Fruit fly (Drosophila melanogaster): ENCODE measurements around the gene Grx1.

The Grx1 gene

DNA sequence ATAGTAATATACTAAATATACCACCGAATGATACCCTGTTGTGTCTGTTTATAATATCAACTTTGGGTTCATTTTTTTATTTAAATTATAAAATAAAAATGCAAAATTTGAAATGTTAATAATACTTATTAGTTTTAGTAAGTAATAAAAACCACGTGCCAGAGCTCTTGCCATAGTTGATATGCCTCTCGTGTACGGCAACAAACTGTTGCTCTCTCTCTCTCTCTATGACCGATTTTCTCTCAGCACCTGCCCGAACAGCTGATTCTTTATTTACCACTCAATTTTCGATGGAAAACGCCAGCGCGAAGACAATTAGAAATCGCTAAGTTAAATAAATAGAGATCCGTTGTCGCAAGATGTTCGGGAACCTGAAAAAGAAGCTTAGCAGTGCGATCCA is 1.5 kb upstream of the Grx1 start, which contains the start of gene Dysb (continued):
- TF ChIP-seq fru (optimal IDR thresholded peaks at IDR 0.05) (no peak), HLH4C (GFP tag; IDR thresholded peaks at IDR 0.05; ENCODE audit: partially characterized antibody) (no peak), jigr1 (GFP tag; IDR thresholded peaks at IDR 0.05) (peak; percentile 12; the same call in 1 of the 3 replicates), vnd (GFP tag; IDR thresholded peaks at IDR 0.05; ENCODE audit: partially characterized antibody) (no peak), CG7357 (GFP tag; IDR thresholded peaks at IDR 0.05) (peak; percentile 60; the same call in 1 of the 3 replicates), lov (optimal IDR thresholded peaks at IDR 0.05) (no peak), lov (GFP tag; IDR thresholded peaks at IDR 0.05) (peak; percentile 83), CG32772 (GFP tag; IDR thresholded peaks at IDR 0.05) (peak; percentile 86), CG18619 (GFP tag; optimal IDR thresholded peaks at IDR 0.05) (peak; percentile 84), CG7372 (GFP tag; IDR thresholded peaks at IDR 0.05) (peak; percentile 83), tgo (GFP tag; IDR thresholded peaks at IDR 0.05) (peak; percentile 91), CG10209 (GFP tag; optimal IDR thresholded peaks at IDR 0.05) (peak; percentile 88), nerfin-2 (GFP tag; IDR thresholded peaks at IDR 0.05; ENCODE audit: partially characterized antibody) (no peak), Tbp (GFP tag; optimal IDR thresholded peaks at IDR 0.05) (no peak), gsb-n (tag; optimal IDR thresholded peaks at IDR 0.05) (peak; percentile 88), ab (GFP tag; optimal IDR thresholded peaks at IDR 0.05) (peak; percentile 50), ato (GFP tag; IDR thresholded peaks at IDR 0.05; ENCODE audit: partially characterized antibody) (no peak), gce (GFP tag; IDR thresholded peaks at IDR 0.05) (peak; percentile 90), CG6654 (GFP tag; optimal IDR thresholded peaks at IDR 0.05) (peak; percentile 38), Atf6 (GFP tag; IDR thresholded peaks at IDR 0.05) (peak; percentile 93), caup (GFP tag; optimal IDR thresholded peaks at IDR 0.05; ENCODE audit: severe bottlenecking) (peak; percentile 88), Hr3 (GFP tag; optimal IDR thresholded peaks at IDR 0.05) (peak; percentile 83), Asciz (GFP tag; optimal IDR thresholded peaks at IDR 0.05) (peak; percentile 91), CG9876 (GFP tag; optimal IDR thresholded peaks at IDR 0.05) (no peak), Hsf (GFP tag; optimal IDR thresholded peaks at IDR 0.05) (peak; percentile 72), Gsc (GFP tag; IDR thresholded peaks at IDR 0.05) (no peak), CG3838 (GFP tag; optimal IDR thresholded peaks at IDR 0.05) (peak; percentile 4), CG6813 (GFP tag; optimal IDR thresholded peaks at IDR 0.05) (peak; percentile 85), Trl (optimal IDR thresholded peaks at IDR 0.05) (peak; percentile 82 to 84), Trl (GFP tag; optimal IDR thresholded peaks at IDR 0.05) (peak; percentile 64), en (GFP tag; optimal IDR thresholded peaks at IDR 0.05) (no peak), Doc3 (GFP tag; IDR thresholded peaks at IDR 0.05; ENCODE audit: partially characterized antibody) (peak; percentile 11; the same call in 1 of the 3 replicates), ro (GFP tag; IDR thresholded peaks at IDR 0.05) (no peak), sens (GFP tag) (peak; percentile 97), CG8944 (GFP tag; optimal IDR thresholded peaks at IDR 0.05) (peak; percentile 34), CG8359 (GFP tag; optimal IDR thresholded peaks at IDR 0.05; ENCODE audit: borderline replicate concordance) (peak; percentile 14), Nf-YA (GFP tag; IDR thresholded peaks at IDR 0.05) (peak; percentile 54; the same call in 1 of the 2 replicates), GATAe (GFP tag; conservative IDR thresholded peaks at IDR 0.05) (peak; percentile 21; the same call in 1 of the 2 replicates), CG8924 (tag; optimal IDR thresholded peaks at IDR 0.05) (peak; percentile 91), unpg (GFP tag; optimal IDR thresholded peaks at IDR 0.05) (peak; percentile 92), wdn (GFP tag; IDR thresholded peaks at IDR 0.05) (peak; percentile 79), CG11085 (GFP tag; IDR thresholded peaks at IDR 0.05) (no peak; the same call in none of the 2 replicates), CG15696 (tag; optimal IDR thresholded peaks at IDR 0.05) (peak; percentile 67), Chrac-16 (GFP tag; optimal IDR thresholded peaks at IDR 0.05) (peak; percentile 85), nau (GFP tag; optimal IDR thresholded peaks at IDR 0.05) (peak; percentile 76), CG14667 (GFP tag; IDR thresholded peaks at IDR 0.05) (no peak; the same call in 1 of the 2 replicates), CG18011 (GFP tag; optimal IDR thresholded peaks at IDR 0.05) (peak; percentile 64), CG14014 (GFP tag; IDR thresholded peaks at IDR 0.05) (peak; percentile 94), Scr (GFP tag; IDR thresholded peaks at IDR 0.05; ENCODE audit: partially characterized antibody) (no peak), sens-2 (GFP tag; IDR thresholded peaks at IDR 0.05) (no peak; the same call in 1 of the 2 replicates), CG3407 (GFP tag; optimal IDR thresholded peaks at IDR 0.05) (peak; percentile 75), so (GFP tag; IDR thresholded peaks at IDR 0.05) (peak; percentile 89)
